Worm (Caenorhabditis elegans): Measurements from ENCODE around the gene aex-3.

- no peak for TF ChIP-seq unc-39 (tag; optimal IDR thresholded peaks at IDR 0.05)
- TF ChIP-seq nhr-28 (tag; optimal IDR thresholded peaks at IDR 0.05), result no peak
- no peak for TF ChIP-seq pha-4 (tag; optimal IDR thresholded peaks at IDR 0.05)
- no peak for TF ChIP-seq ceh-83 (GFP tag; optimal IDR thresholded peaks at IDR 0.05)
- no peak for TF ChIP-seq elt-1 (tag; optimal IDR thresholded peaks at IDR 0.05; ENCODE audit: borderline replicate concordance, insufficient read depth)
- TF ChIP-seq unc-62 (GFP tag; optimal IDR thresholded peaks at IDR 0.05), result no peak
- no peak for TF ChIP-seq ztf-11 (tag; optimal IDR thresholded peaks at IDR 0.05)
- no peak for TF ChIP-seq lin-13 (tag; optimal IDR thresholded peaks at IDR 0.05)
- no peak for TF ChIP-seq nhr-237 (tag; optimal IDR thresholded peaks at IDR 0.05)
- TF ChIP-seq mep-1 (tag; optimal IDR thresholded peaks at IDR 0.05), result no peak
- TF ChIP-seq cnd-1 (tag; optimal IDR thresholded peaks at IDR 0.05), result no peak
Observed at ce11 chrX:748319-748718, 11.2 kb downstream of the aex-3 start.
